Fruit fly (Drosophila melanogaster) Kc167 (cell line): ENCODE results near the gene CG14891.

ENCODE experiments used
- Sin3A ChIP-seq: fragments of >200 bp; optimal IDR thresholded peaks from 2 replicates; lab custom pipeline; 2018; ENCODE audit warnings: missing external identifiers
- h ChIP-seq: fragments of >200 bp; optimal IDR thresholded peaks from 3 replicates; lab custom pipeline; 2018; ENCODE audit warnings: missing external identifiers
- insv ChIP-seq: fragments of >200 bp; optimal IDR thresholded peaks from 3 replicates; lab custom pipeline; 2018; ENCODE audit warnings: missing external identifiers
- psq ChIP-seq: fragments of >200 bp; optimal IDR thresholded peaks from 2 replicates; lab custom pipeline; 2017; ENCODE audit warnings: missing external identifiers
- ttk ChIP-seq: sonication (Bioruptor generic); optimal IDR thresholded peaks from 2 replicates; lab custom pipeline; 2017; ENCODE audit warnings: missing external identifiers

DNA sequence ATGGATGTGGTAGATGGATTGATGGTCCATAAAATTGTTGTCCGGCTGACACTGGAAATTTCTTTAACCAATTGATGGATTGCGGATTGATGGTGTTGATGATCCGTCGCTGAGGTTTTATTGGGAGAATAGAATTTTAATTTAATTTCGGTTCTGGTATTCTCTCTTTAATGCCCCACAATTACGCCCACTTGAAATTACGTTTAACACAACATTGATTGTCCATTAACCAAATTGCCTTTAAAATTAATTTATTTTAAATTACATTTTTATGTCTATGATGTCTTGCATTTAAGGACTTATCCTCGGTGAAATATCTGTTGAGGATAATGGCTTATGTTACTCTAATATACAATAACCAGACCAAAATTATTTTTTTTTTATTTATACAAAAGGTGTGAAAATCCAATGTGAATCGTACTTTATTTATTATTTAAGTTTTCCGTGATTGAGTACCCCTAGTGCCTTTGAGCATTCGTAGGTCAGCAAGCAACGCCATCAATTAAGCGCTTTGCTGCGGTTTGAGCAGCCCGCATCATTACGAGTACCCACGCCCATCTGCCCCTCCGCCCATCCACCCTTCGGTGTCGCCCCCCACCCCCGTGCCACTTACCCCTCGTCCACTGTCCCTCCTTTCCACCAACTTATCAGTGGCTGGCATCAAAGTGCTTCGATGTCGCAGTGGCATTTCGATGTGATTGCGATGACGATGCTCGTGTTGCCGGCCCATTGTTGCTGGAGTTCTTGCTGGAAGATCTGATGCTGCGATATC is 17.7 kb upstream of the CG14891 start:
- TF ChIP-seq h (lab: Kevin White, UChicago): no peak
- TF ChIP-seq Sin3A: no peak
- TF ChIP-seq insv (lab: Kevin White, UChicago): no peak
- TF ChIP-seq psq (lab: Kevin White, UChicago): no peak
- TF ChIP-seq ttk (lab: Kevin White, UChicago): no peak
